Worm (Caenorhabditis elegans) whole organism, late embryonic: ENCODE measurements around the gene ttbk-8.2.

Source experiments
- lin-11 ChIP-seq: fragments of 200-800 bp; sonication (Bioruptor generic); optimal IDR thresholded peaks from 2 replicates; lab custom pipeline; 2018; ENCODE audit warnings: mild to moderate bottlenecking, missing genetic modification characterization, missing compliant biosample characterization
- mec-3 ChIP-seq: sonication (generic microtip); optimal IDR thresholded peaks from 2 replicates; lab custom pipeline; 2016; ENCODE audit warnings: borderline replicate concordance, missing genetic modification characterization, missing compliant biosample characterization
- nfya-1 ChIP-seq: sonication (generic microtip); optimal IDR thresholded peaks from 2 replicates; lab custom pipeline; 2017; ENCODE audit warnings: missing genetic modification characterization, mild to moderate bottlenecking, missing compliant biosample characterization, antibody characterized with exemption, moderate library complexity
- nhr-11 ChIP-seq: fragments of 150-350 bp; optimal IDR thresholded peaks from 2 replicates; lab custom pipeline; 2014; ENCODE audit warnings: missing biosample characterization, missing genetic modification characterization
- ref-2 ChIP-seq: sonication (generic microtip); optimal IDR thresholded peaks from 2 replicates; lab custom pipeline; 2016; ENCODE audit warnings: missing genetic modification characterization, missing compliant biosample characterization
- unc-55 ChIP-seq: sonication (generic microtip); optimal IDR thresholded peaks from 2 replicates; lab custom pipeline; 2017; ENCODE audit warnings: missing biosample characterization, missing genetic modification reagents, missing genetic modification characterization
- unc-86 ChIP-seq: sonication (generic microtip); optimal IDR thresholded peaks from 2 replicates; lab custom pipeline; 2016; ENCODE audit warnings: missing genetic modification characterization, missing compliant biosample characterization

ce11 chrIV:5595567-5595966 lies 36.2 kb upstream of the ttbk-8.2 start:
- TF ChIP-seq mec-3 (tag; lab: Kevin White, UChicago): no peak
- no peak for TF ChIP-seq ref-2
- no peak for TF ChIP-seq lin-11 (tag; lab: Kevin White, UChicago)
- TF ChIP-seq unc-86 (tag; lab: Kevin White, UChicago): no peak
- no peak for TF ChIP-seq unc-55
- no peak for TF ChIP-seq nhr-11 (tag; lab: Kevin White, UChicago)
- no peak for TF ChIP-seq nfya-1
